Worm (Caenorhabditis elegans) whole organism, L2 larva: ENCODE results near the gene srv-2.

Experiments
- aly-2 ChIP-seq: fragments of 150-350 bp; optimal IDR thresholded peaks from 2 replicates; lab custom pipeline; 2014; ENCODE audit warnings: missing biosample characterization, missing genetic modification characterization
- egl-27 ChIP-seq: sonication (generic microtip); optimal IDR thresholded peaks from 3 replicates; lab custom pipeline; 2017; ENCODE audit warnings: missing biosample characterization, missing genetic modification reagents, missing genetic modification characterization
- nhr-10 ChIP-seq: sonication (generic microtip); optimal IDR thresholded peaks from 2 replicates; lab custom pipeline; 2017; ENCODE audit warnings: missing biosample characterization, missing genetic modification characterization
- nhr-129 ChIP-seq: fragments of 150-350 bp; optimal IDR thresholded peaks from 2 replicates; lab custom pipeline; 2014; ENCODE audit warnings: missing biosample characterization, missing genetic modification characterization
- nhr-23 ChIP-seq: fragments of 150-350 bp; optimal IDR thresholded peaks from 2 replicates; lab custom pipeline; 2014; ENCODE audit warnings: missing biosample characterization, missing genetic modification reagents, missing genetic modification characterization
- nhr-237 ChIP-seq: fragments of 150-350 bp; optimal IDR thresholded peaks from 2 replicates; lab custom pipeline; 2014; ENCODE audit warnings: missing biosample characterization, missing genetic modification characterization
- nhr-6 ChIP-seq: fragments of 150-350 bp; optimal IDR thresholded peaks from 2 replicates; lab custom pipeline; 2014; ENCODE audit warnings: missing biosample characterization, missing genetic modification characterization
- sma-9 ChIP-seq, 2 experiments: fragments of 150-350 bp in 1 of 2; sonication (generic microtip) in 1 of 2; optimal IDR thresholded peaks; 2 replicates each; lab custom pipeline; 2014 to 2016; ENCODE audit warnings: missing genetic modification characterization in 2 of 2, mild to moderate bottlenecking in 1 of 2, missing biosample characterization in 1 of 2, missing compliant biosample characterization in 1 of 2, missing genetic modification reagents in 1 of 2, moderate library complexity in 1 of 2
- snpc-4 ChIP-seq: fragments of 150-350 bp; optimal IDR thresholded peaks from 2 replicates; lab custom pipeline; 2014; ENCODE audit warnings: missing biosample characterization, missing genetic modification characterization
- unc-39 ChIP-seq: fragments of 150-350 bp; optimal IDR thresholded peaks from 2 replicates; lab custom pipeline; 2014; ENCODE audit warnings: missing biosample characterization, missing genetic modification characterization
- ztf-11 ChIP-seq: sonication (generic microtip); optimal IDR thresholded peaks from 2 replicates; lab custom pipeline; 2017; ENCODE audit warnings: missing biosample characterization, missing genetic modification characterization

ce11 chrII:10559671-10560184, 42.4 kb downstream of the srv-2 start:
- TF ChIP-seq nhr-6 (peak; percentile 13), sma-9 (GFP tag; optimal IDR thresholded peaks at IDR 0.05; lab: Kevin White, UChicago) (no peak), sma-9 (tag; optimal IDR thresholded peaks at IDR 0.05; lab: Kevin White, UChicago) (no peak), unc-39 (tag; lab: Kevin White, UChicago) (no peak), egl-27 (no peak), nhr-237 (no peak), aly-2 (tag; lab: Kevin White, UChicago) (no peak), snpc-4 (tag; lab: Kevin White, UChicago) (no peak), nhr-10 (no peak), nhr-23 (tag; lab: Kevin White, UChicago) (no peak), nhr-129 (tag; lab: Kevin White, UChicago) (no peak), ztf-11 (no peak)
